Worm (Caenorhabditis elegans) whole organism, mixed stage, embryonic: ENCODE results near the gene C13A10.1.

ENCODE experiments used
- nhr-237 ChIP-seq: fragments of 150-350 bp; optimal IDR thresholded peaks from 2 replicates; lab custom pipeline; 2014; ENCODE audit warnings: missing biosample characterization, missing genetic modification characterization
- nhr-28 ChIP-seq: fragments of 150-350 bp; optimal IDR thresholded peaks from 2 replicates; lab custom pipeline; 2014; ENCODE audit warnings: missing biosample characterization, missing genetic modification characterization

- TF ChIP-seq nhr-28 (no peak), nhr-237 (tag; lab: Kevin White, UChicago) (no peak)
Measured at ce11 chrII:1368756-1369155, 13.3 kb upstream of the C13A10.1 start.
